Worm (Caenorhabditis elegans) whole organism, young adult: Measurements from ENCODE around the gene C15H11.1.

Experiments used
- B0261.1 ChIP-seq: sonication (generic microtip); optimal IDR thresholded peaks from 2 replicates; lab custom pipeline; 2016; ENCODE audit warnings: mild to moderate bottlenecking, missing genetic modification characterization, moderate library complexity, missing compliant biosample characterization
- C06A6.2 ChIP-seq: fragments of 200-800 bp; sonication (Bioruptor generic); conservative IDR thresholded peaks from 2 replicates; pipeline ENCODE4 v1.3.6; 2022; ENCODE audit warnings: missing genetic modification characterization, missing compliant biosample characterization
- D2030.7 ChIP-seq: fragments of 200-800 bp; sonication (Bioruptor generic); IDR thresholded peaks from 2 replicates; pipeline ENCODE4 v1.3.6; 2022; ENCODE audit warnings: missing genetic modification reagents, missing genetic modification characterization, missing compliant biosample characterization
- F22D6.2 ChIP-seq: sonication (generic microtip); optimal IDR thresholded peaks from 2 replicates; lab custom pipeline; 2016; ENCODE audit warnings: mild to moderate bottlenecking, missing genetic modification characterization, missing compliant biosample characterization
- F39B2.1 ChIP-seq: fragments of 200-800 bp; sonication (Bioruptor generic); IDR thresholded peaks from 2 replicates; pipeline ENCODE4 v1.3.6; 2022; ENCODE audit warnings: missing genetic modification reagents, missing genetic modification characterization, missing compliant biosample characterization
- F49E8.2 ChIP-seq: sonication (generic microtip); optimal IDR thresholded peaks from 3 replicates; lab custom pipeline; 2017; ENCODE audit warnings: missing genetic modification characterization, mild to moderate bottlenecking, missing compliant biosample characterization, antibody characterized with exemption, moderate library complexity; ENCODE audit not compliant: insufficient read depth
- F52B5.7 ChIP-seq: sonication (generic microtip); optimal IDR thresholded peaks from 2 replicates; lab custom pipeline; 2016; ENCODE audit warnings: mild to moderate bottlenecking, missing genetic modification characterization, missing compliant biosample characterization
- K11D2.4 ChIP-seq: fragments of 200-800 bp; sonication (Bioruptor generic); IDR thresholded peaks from 2 replicates; pipeline ENCODE4 v1.3.6; 2022; ENCODE audit warnings: missing genetic modification reagents, missing genetic modification characterization, missing compliant biosample characterization
- Y79H2A.3 ChIP-seq: fragments of 200-800 bp; sonication (Bioruptor generic); conservative IDR thresholded peaks from 2 replicates; pipeline ENCODE4 v1.3.6; 2022; ENCODE audit warnings: missing genetic modification reagents, missing genetic modification characterization, missing compliant biosample characterization
- ama-1 ChIP-seq, 3 experiments: fragments of 150-350 bp in 1 of 3; sonication (generic microtip) in 2 of 3; optimal IDR thresholded peaks; 2 replicates each; lab custom pipeline; 2014 to 2018; ENCODE audit warnings: missing biosample characterization in 2 of 3, missing genetic modification characterization in 2 of 3, missing genetic modification reagents in 2 of 3
- aptf-3 ChIP-seq: fragments of 200-800 bp; sonication (Bioruptor generic); IDR thresholded peaks from 2 replicates; pipeline ENCODE4 v1.3.6; 2022; ENCODE audit warnings: missing genetic modification characterization, missing compliant biosample characterization
- athp-1 ChIP-seq: sonication (generic microtip); optimal IDR thresholded peaks from 2 replicates; lab custom pipeline; 2017; ENCODE audit warnings: mild to moderate bottlenecking, missing genetic modification characterization, missing compliant biosample characterization
- bed-2 ChIP-seq: fragments of 200-800 bp; sonication (Bioruptor generic); IDR thresholded peaks from 2 replicates; pipeline ENCODE4 v1.3.6; 2022; ENCODE audit warnings: missing genetic modification reagents, missing genetic modification characterization, missing compliant biosample characterization
- cebp-1 ChIP-seq, 2 experiments: fragments of 200-800 bp in 1 of 2; sonication (Bioruptor generic) in 1 of 2; sonication (generic microtip) in 1 of 2; IDR thresholded peaks in 1 of 2; optimal IDR thresholded peaks in 1 of 2; 2 replicates each; pipeline versions ENCODE4 v1.3.6 to Lab custom; 2017 to 2022; ENCODE audit warnings: missing compliant biosample characterization in 2 of 2, missing genetic modification characterization in 2 of 2, mild to moderate bottlenecking in 1 of 2, missing genetic modification reagents in 1 of 2, moderate library complexity in 1 of 2
- cebp-2 ChIP-seq: fragments of 200-800 bp; sonication (Bioruptor generic); IDR thresholded peaks from 2 replicates; pipeline ENCODE4 v1.3.6; 2022; ENCODE audit warnings: missing genetic modification characterization, missing compliant biosample characterization
- ceh-27 ChIP-seq: fragments of 200-800 bp; sonication (Bioruptor generic); optimal IDR thresholded peaks from 2 replicates; lab custom pipeline; 2018; ENCODE audit warnings: mild to moderate bottlenecking, missing genetic modification characterization, moderate library complexity, missing compliant biosample characterization
- ceh-79 ChIP-seq: sonication (generic microtip); optimal IDR thresholded peaks from 2 replicates; lab custom pipeline; 2017; ENCODE audit warnings: mild to moderate bottlenecking, missing genetic modification characterization, missing compliant biosample characterization
- ceh-91 ChIP-seq: fragments of 200-800 bp; sonication (Bioruptor generic); IDR thresholded peaks from 2 replicates; pipeline ENCODE4 v1.3.6; 2022; ENCODE audit warnings: missing genetic modification reagents, missing genetic modification characterization, missing compliant biosample characterization
- die-1 ChIP-seq: sonication (generic microtip); optimal IDR thresholded peaks from 2 replicates; lab custom pipeline; 2016; ENCODE audit warnings: missing genotype, mild to moderate bottlenecking, missing genetic modification characterization, missing compliant biosample characterization
- egl-18 ChIP-seq: fragments of 200-800 bp; sonication (Bioruptor generic); IDR thresholded peaks from 2 replicates; pipeline ENCODE4 v1.3.6; 2022; ENCODE audit warnings: missing genetic modification reagents, missing genetic modification characterization, missing compliant biosample characterization
- egl-44 ChIP-seq: fragments of 200-800 bp; sonication (Bioruptor generic); IDR thresholded peaks from 2 replicates; pipeline ENCODE4 v1.3.6; 2022; ENCODE audit warnings: missing genetic modification reagents, missing genetic modification characterization, missing compliant biosample characterization
- ekl-4 ChIP-seq: fragments of 200-800 bp; sonication (Bioruptor generic); IDR thresholded peaks from 2 replicates; pipeline ENCODE4 v1.3.6; 2022; ENCODE audit warnings: missing genetic modification reagents, missing genetic modification characterization, missing compliant biosample characterization
- him-1 ChIP-seq: sonication (generic microtip); optimal IDR thresholded peaks from 2 replicates; lab custom pipeline; 2016; ENCODE audit warnings: missing genotype, missing genetic modification reagents, missing genetic modification characterization, missing compliant biosample characterization
- hlh-12 ChIP-seq: sonication (generic microtip); optimal IDR thresholded peaks from 2 replicates; lab custom pipeline; 2016; ENCODE audit warnings: missing genetic modification characterization, missing compliant biosample characterization
- hmg-1.2 ChIP-seq: fragments of 200-800 bp; sonication (Bioruptor generic); IDR thresholded peaks from 2 replicates; pipeline ENCODE4 v1.3.6; 2022; ENCODE audit warnings: missing genetic modification reagents, missing genetic modification characterization, missing compliant biosample characterization
- hrde-1 ChIP-seq: sonication (generic microtip); optimal IDR thresholded peaks from 2 replicates; lab custom pipeline; 2016; ENCODE audit warnings: missing genetic modification characterization, mild to moderate bottlenecking, missing compliant biosample characterization, moderate library complexity, missing genotype, missing genetic modification reagents, borderline replicate concordance
- hsf-1 ChIP-seq: fragments of 200-800 bp; sonication (Bioruptor generic); IDR thresholded peaks from 2 replicates; pipeline ENCODE4 v1.3.6; 2022; ENCODE audit warnings: missing genetic modification reagents, missing genetic modification characterization, missing compliant biosample characterization
- lin-26 ChIP-seq: fragments of 200-800 bp; sonication (Bioruptor generic); IDR thresholded peaks from 2 replicates; pipeline ENCODE4 v1.3.6; 2022; ENCODE audit warnings: missing genetic modification reagents, missing genetic modification characterization, missing compliant biosample characterization
- lsl-1 ChIP-seq: fragments of 200-800 bp; sonication (Bioruptor generic); optimal IDR thresholded peaks from 2 replicates; lab custom pipeline; 2018; ENCODE audit warnings: mild to moderate bottlenecking, missing genetic modification characterization, moderate library complexity, missing compliant biosample characterization
- madf-10 ChIP-seq: sonication (generic microtip); optimal IDR thresholded peaks from 2 replicates; lab custom pipeline; 2016; ENCODE audit warnings: mild to moderate bottlenecking, missing genetic modification characterization, missing compliant biosample characterization
- madf-3 ChIP-seq: fragments of 200-800 bp; sonication (Bioruptor generic); IDR thresholded peaks from 2 replicates; pipeline ENCODE4 v1.3.6; 2022; ENCODE audit warnings: missing genetic modification reagents, missing genetic modification characterization, missing compliant biosample characterization
- madf-6 ChIP-seq: fragments of 200-800 bp; sonication (Bioruptor generic); IDR thresholded peaks from 2 replicates; pipeline ENCODE4 v1.3.6; 2022; ENCODE audit warnings: missing genetic modification reagents, missing genetic modification characterization, missing compliant biosample characterization
- nfya-1 ChIP-seq: sonication (generic microtip); optimal IDR thresholded peaks from 2 replicates; lab custom pipeline; 2017; ENCODE audit warnings: antibody characterized with exemption, missing compliant biosample characterization, missing genetic modification characterization, borderline replicate concordance; ENCODE audit not compliant: insufficient read depth
- nfyb-1 ChIP-seq: fragments of 200-800 bp; sonication (Bioruptor generic); IDR thresholded peaks from 2 replicates; pipeline ENCODE4 v1.3.6; 2022; ENCODE audit warnings: missing genetic modification reagents, missing genetic modification characterization, missing compliant biosample characterization
- nhr-90 ChIP-seq: sonication (generic microtip); optimal IDR thresholded peaks from 2 replicates; lab custom pipeline; 2016; ENCODE audit warnings: missing genotype, mild to moderate bottlenecking, missing genetic modification characterization, missing compliant biosample characterization
- rcor-1 ChIP-seq: fragments of 200-800 bp; sonication (Bioruptor generic); IDR thresholded peaks from 2 replicates; pipeline ENCODE4 v1.3.6; 2022; ENCODE audit warnings: missing genetic modification reagents, missing genetic modification characterization, missing compliant biosample characterization
- rec-8 ChIP-seq, 2 experiments: sonication (generic microtip); optimal IDR thresholded peaks; 2 replicates each; lab custom pipeline; 2016; ENCODE audit warnings: mild to moderate bottlenecking in 2 of 2, missing genetic modification characterization in 2 of 2, missing genetic modification reagents in 2 of 2, missing genotype in 2 of 2, missing biosample characterization in 1 of 2, missing compliant biosample characterization in 1 of 2, moderate library complexity in 1 of 2
- snpc-4 ChIP-seq, 5 experiments: fragments of 150-350 bp in 1 of 5; sonication (generic microtip) in 4 of 5; optimal IDR thresholded peaks; 2 replicates each; lab custom pipeline; 2014 to 2018; ENCODE audit warnings: missing genetic modification characterization in 5 of 5, missing biosample characterization in 3 of 5, antibody characterized with exemption in 2 of 5, mild to moderate bottlenecking in 2 of 5, missing compliant biosample characterization in 2 of 5, missing genotype in 2 of 5, moderate library complexity in 2 of 5, missing genetic modification reagents in 1 of 5
- somi-1 ChIP-seq: fragments of 200-800 bp; sonication (Bioruptor generic); optimal IDR thresholded peaks from 2 replicates; lab custom pipeline; 2018; ENCODE audit warnings: mild to moderate bottlenecking, missing genetic modification characterization, missing compliant biosample characterization
- tlf-1 ChIP-seq: fragments of 200-800 bp; sonication (Bioruptor generic); optimal IDR thresholded peaks from 2 replicates; lab custom pipeline; 2018; ENCODE audit warnings: mild to moderate bottlenecking, missing genetic modification characterization, missing compliant biosample characterization
- ztf-28 ChIP-seq: fragments of 200-800 bp; sonication (Bioruptor generic); IDR thresholded peaks from 2 replicates; pipeline ENCODE4 v1.3.6; 2022; ENCODE audit warnings: missing genetic modification reagents, missing genetic modification characterization, missing compliant biosample characterization
- ztf-6 ChIP-seq: fragments of 200-800 bp; sonication (Bioruptor generic); IDR thresholded peaks from 2 replicates; pipeline ENCODE4 v1.3.6; 2022; ENCODE audit warnings: missing genetic modification reagents, missing genetic modification characterization, missing compliant biosample characterization

The C15H11.1 gene

ce11 chrV:14409905-14410304 is 16.3 kb downstream of the C15H11.1 start:
- TF ChIP-seq snpc-4 (GFP tag; optimal IDR thresholded peaks at IDR 0.05; lab: Kevin White, UChicago) (no peak), snpc-4 (tag; optimal IDR thresholded peaks at IDR 0.05; lab: Kevin White, UChicago) (peak in 2 of 4 experiments; percentile 85), K11D2.4 (GFP tag; lab: Robert Waterston, UW) (no peak), ceh-27 (GFP tag; lab: Kevin White, UChicago) (no peak), rcor-1 (no peak), somi-1 (GFP tag; lab: Kevin White, UChicago) (no peak), cebp-1 (GFP tag; IDR thresholded peaks at IDR 0.05; lab: Robert Waterston, UW) (no peak), cebp-1 (tag; optimal IDR thresholded peaks at IDR 0.05; lab: Kevin White, UChicago) (peak; percentile 87), madf-3 (GFP tag; lab: Robert Waterston, UW) (no peak), cebp-2 (GFP tag; lab: Robert Waterston, UW) (0 out of 2 replicates have a peak, but pooled peaks have one; percentile 13)

- TF ChIP-seq hlh-12 (tag; lab: Kevin White, UChicago) (no peak), lin-26 (GFP tag; lab: Robert Waterston, UW) (0 out of 2 replicates have a peak, but pooled peaks have one; percentile 12), F52B5.7 (tag; lab: Kevin White, UChicago) (no peak), aptf-3 (GFP tag; lab: Robert Waterston, UW) (no peak), ztf-6 (GFP tag; lab: Robert Waterston, UW) (no peak), die-1 (tag; lab: Kevin White, UChicago) (peak; percentile 29), ceh-91 (no peak), F39B2.1 (GFP tag; lab: Robert Waterston, UW) (no peak), C06A6.2 (no peak), egl-44 (GFP tag; lab: Robert Waterston, UW) (no peak), nfyb-1 (GFP tag; lab: Robert Waterston, UW) (0 out of 2 replicates have a peak, but pooled peaks have one; percentile 40), madf-3 (GFP tag; lab: Robert Waterston, UW) (peak; percentile 13; the same call in 1 of the 2 replicates), cebp-2 (GFP tag; lab: Robert Waterston, UW) (no peak), bed-2 (GFP tag; lab: Robert Waterston, UW) (no peak), rcor-1 (no peak), F22D6.2 (tag; lab: Kevin White, UChicago) (no peak), snpc-4 (GFP tag; optimal IDR thresholded peaks at IDR 0.05; lab: Kevin White, UChicago) (no peak), snpc-4 (tag; optimal IDR thresholded peaks at IDR 0.05; lab: Kevin White, UChicago) (peak in 1 of 4 experiments; percentile 25), hrde-1 (no peak), athp-1 (no peak), madf-6 (GFP tag; lab: Robert Waterston, UW) (no peak), madf-10 (no peak), hmg-1.2 (GFP tag; lab: Robert Waterston, UW) (no peak; the same call in 1 of the 2 replicates), F49E8.2 (peak; percentile 22), ekl-4 (0 out of 2 replicates have a peak, but pooled peaks have one; percentile 42), tlf-1 (GFP tag; lab: Kevin White, UChicago) (peak; percentile 0), lsl-1 (GFP tag; lab: Kevin White, UChicago) (no peak), D2030.7 (GFP tag; lab: Robert Waterston, UW) (no peak), hsf-1 (GFP tag; lab: Robert Waterston, UW) (0 out of 2 replicates have a peak, but pooled peaks have one; percentile 32), him-1 (tag; lab: Kevin White, UChicago) (no peak), rec-8 (tag; optimal IDR thresholded peaks at IDR 0.05; lab: Kevin White, UChicago) (no peak), nhr-90 (peak; percentile 65), cebp-1 (GFP tag; IDR thresholded peaks at IDR 0.05; lab: Robert Waterston, UW) (no peak; the same call in 1 of the 2 replicates), cebp-1 (tag; optimal IDR thresholded peaks at IDR 0.05; lab: Kevin White, UChicago) (peak; percentile 31), Y79H2A.3 (GFP tag; lab: Robert Waterston, UW) (no peak), egl-18 (GFP tag; lab: Robert Waterston, UW) (no peak), ztf-28 (GFP tag; lab: Robert Waterston, UW) (no peak), ceh-79 (tag; lab: Kevin White, UChicago) (peak; percentile 12), ama-1 (optimal IDR thresholded peaks at IDR 0.05; lab: Kevin White, UChicago) (peak; percentile 43), ama-1 (GFP tag; optimal IDR thresholded peaks at IDR 0.05; lab: Kevin White, UChicago) (peak in 1 of 2 experiments; percentile 60), B0261.1 (tag; lab: Kevin White, UChicago) (no peak), K11D2.4 (GFP tag; lab: Robert Waterston, UW) (no peak), nfya-1 (tag; lab: Kevin White, UChicago) (no peak)
Observed at ce11 chrV:14411989-14412388, 18.4 kb downstream of the C15H11.1 start.
